Worm (Caenorhabditis elegans) whole organism, late embryonic: ENCODE data around the gene srp-8.

Experiments
- T23F11.4 ChIP-seq: fragments of 200-800 bp; sonication (Bioruptor generic); optimal IDR thresholded peaks from 2 replicates; lab custom pipeline; 2018; ENCODE audit warnings: mild to moderate bottlenecking, missing genetic modification characterization, missing compliant biosample characterization
- ceh-14 ChIP-seq: sonication (generic microtip); optimal IDR thresholded peaks from 2 replicates; lab custom pipeline; 2016; ENCODE audit warnings: missing genotype, missing genetic modification characterization, missing compliant biosample characterization
- ceh-18 ChIP-seq: sonication (generic microtip); optimal IDR thresholded peaks from 2 replicates; lab custom pipeline; 2016; ENCODE audit warnings: missing genetic modification characterization, missing compliant biosample characterization
- ceh-22 ChIP-seq: sonication (generic microtip); optimal IDR thresholded peaks from 2 replicates; lab custom pipeline; 2017; ENCODE audit warnings: missing biosample characterization, missing genetic modification characterization
- elt-2 ChIP-seq: sonication (generic microtip); optimal IDR thresholded peaks from 2 replicates; lab custom pipeline; 2016; ENCODE audit warnings: missing genetic modification reagents, missing genetic modification characterization, missing compliant biosample characterization
- fkh-10 ChIP-seq: fragments of 150-350 bp; optimal IDR thresholded peaks from 2 replicates; lab custom pipeline; 2014; ENCODE audit warnings: missing biosample characterization, missing genetic modification reagents, missing genetic modification characterization
- lim-6 ChIP-seq: sonication (generic microtip); optimal IDR thresholded peaks from 2 replicates; lab custom pipeline; 2016; ENCODE audit warnings: missing genetic modification characterization, missing compliant biosample characterization
- lin-11 ChIP-seq: fragments of 200-800 bp; sonication (Bioruptor generic); optimal IDR thresholded peaks from 2 replicates; lab custom pipeline; 2018; ENCODE audit warnings: mild to moderate bottlenecking, missing genetic modification characterization, missing compliant biosample characterization
- unc-3 ChIP-seq, 2 experiments: fragments of 200-800 bp in 1 of 2; sonication (Bioruptor generic) in 1 of 2; sonication (generic microtip) in 1 of 2; conservative IDR thresholded peaks in 1 of 2; optimal IDR thresholded peaks in 1 of 2; 2 replicates each; pipeline versions ENCODE4 v1.3.6 to Lab custom; 2016 to 2022; ENCODE audit warnings: missing compliant biosample characterization in 2 of 2, missing genetic modification characterization in 2 of 2, missing genetic modification reagents in 1 of 2
- unc-86 ChIP-seq: sonication (generic microtip); optimal IDR thresholded peaks from 2 replicates; lab custom pipeline; 2016; ENCODE audit warnings: missing genetic modification characterization, missing compliant biosample characterization

- TF ChIP-seq T23F11.4 (GFP tag; lab: Kevin White, UChicago) = no peak
- no peak for TF ChIP-seq ceh-14 (tag; lab: Kevin White, UChicago)
- TF ChIP-seq unc-86 = no peak
- TF ChIP-seq lim-6 (tag; lab: Kevin White, UChicago) = no peak
- TF ChIP-seq fkh-10 (GFP tag; lab: Kevin White, UChicago) = no peak
- no peak for TF ChIP-seq elt-2
- no peak for TF ChIP-seq ceh-22 (tag; lab: Kevin White, UChicago)
- TF ChIP-seq unc-3 (GFP tag; conservative IDR thresholded peaks at IDR 0.05; lab: Robert Waterston, UW) = no peak
- no peak for TF ChIP-seq unc-3 (tag; optimal IDR thresholded peaks at IDR 0.05; lab: Kevin White, UChicago)
- no peak for TF ChIP-seq lin-11 (tag; lab: Kevin White, UChicago)
- no peak for TF ChIP-seq ceh-18 (tag; lab: Kevin White, UChicago)
Observed at ce11 chrV:8170300-8170699, 13.2 kb upstream of the srp-8 start.
